Fruit fly (Drosophila melanogaster): ENCODE data around the gene Sxl.

Gene Sxl

dm6 chrX:7095292-7095911, 2.5 kb downstream of the Sxl start (continued):
- TF ChIP-seq Side (GFP tag; optimal IDR thresholded peaks at IDR 0.05), result peak; percentile 58
- TF ChIP-seq CG10979 (tag; optimal IDR thresholded peaks at IDR 0.05), result peak; percentile 71
- no peak for TF ChIP-seq nerfin-2 (GFP tag; IDR thresholded peaks at IDR 0.05; ENCODE audit: partially characterized antibody)
- no peak for TF ChIP-seq usp (GFP tag; optimal IDR thresholded peaks at IDR 0.05)
- TF ChIP-seq hth (optimal IDR thresholded peaks at IDR 0.05), result no peak
- peak; percentile 87 for TF ChIP-seq unpg (GFP tag; optimal IDR thresholded peaks at IDR 0.05)
- TF ChIP-seq bowl (GFP tag; IDR thresholded peaks at IDR 0.05), result peak; percentile 76
- TF ChIP-seq CG31388 (GFP tag; optimal IDR thresholded peaks at IDR 0.05), result peak; percentile 29
- peak; percentile 50 for TF ChIP-seq Mad (GFP tag; optimal IDR thresholded peaks at IDR 0.05)
- TF ChIP-seq Tbp (GFP tag; optimal IDR thresholded peaks at IDR 0.05), result no peak
- TF ChIP-seq CG32532 (GFP tag; IDR thresholded peaks at IDR 0.05), result peak; percentile 64; the same call in 1 of the 2 replicates
- TF ChIP-seq CG16813 (GFP tag; IDR thresholded peaks at IDR 0.05; ENCODE audit: partially characterized antibody), result no peak
- TF ChIP-seq CG3281 (GFP tag; optimal IDR thresholded peaks at IDR 0.05), result peak; percentile 51
- TF ChIP-seq Rfx (GFP tag; IDR thresholded peaks at IDR 0.05), result peak; percentile 82
- peak; percentile 42 for TF ChIP-seq sd (tag; optimal IDR thresholded peaks at IDR 0.05)
- TF ChIP-seq MBD-R2 (GFP tag; IDR thresholded peaks at IDR 0.05), result peak; percentile 41; the same call in 1 of the 2 replicates
- TF ChIP-seq CG2712 (tag; optimal IDR thresholded peaks at IDR 0.05), result peak; percentile 79
- TF ChIP-seq CG10267 (tag; optimal IDR thresholded peaks at IDR 0.05), result peak; percentile 58
- TF ChIP-seq E2f1 (GFP tag; IDR thresholded peaks at IDR 0.05), result peak; percentile 78
- peak; percentile 62 for TF ChIP-seq CG3407 (GFP tag; optimal IDR thresholded peaks at IDR 0.05)
- peak; percentile 64 for TF ChIP-seq CG16863 (GFP tag; optimal IDR thresholded peaks at IDR 0.05)
- peak; percentile 70 for TF ChIP-seq sug (tag; optimal IDR thresholded peaks at IDR 0.05)
- peak; percentile 81 for TF ChIP-seq row (GFP tag; IDR thresholded peaks at IDR 0.05)
- peak; percentile 91 for TF ChIP-seq CG17359 (tag; optimal IDR thresholded peaks at IDR 0.05)
- TF ChIP-seq CG4854 (GFP tag; optimal IDR thresholded peaks at IDR 0.05), result peak; percentile 11
- TF ChIP-seq CG11504 (tag; optimal IDR thresholded peaks at IDR 0.05), result peak; percentile 87
- no peak for TF ChIP-seq CG10565 (GFP tag; optimal IDR thresholded peaks at IDR 0.05)
- peak; percentile 50 for TF ChIP-seq CG12104 (GFP tag; optimal IDR thresholded peaks at IDR 0.05)
- peak; percentile 74 for TF ChIP-seq Blimp-1 (GFP tag; optimal IDR thresholded peaks at IDR 0.05)
- TF ChIP-seq croc (GFP tag; conservative IDR thresholded peaks at IDR 0.05), result peak; percentile 46; the same call in 2 of the 3 replicates
- TF ChIP-seq CG14860 (GFP tag; IDR thresholded peaks at IDR 0.05; ENCODE audit: partially characterized antibody), result no peak
- peak; percentile 75 for TF ChIP-seq oc (tag; optimal IDR thresholded peaks at IDR 0.05)
- TF ChIP-seq CG32772 (GFP tag; IDR thresholded peaks at IDR 0.05), result peak; percentile 62; the same call in 1 of the 2 replicates
- peak; percentile 70 for TF ChIP-seq CG18262 (tag; optimal IDR thresholded peaks at IDR 0.05)
- peak; percentile 67 for TF ChIP-seq CG14667 (GFP tag; IDR thresholded peaks at IDR 0.05)
- TF ChIP-seq CG4820 (GFP tag; optimal IDR thresholded peaks at IDR 0.05), result peak; percentile 76
- peak; percentile 73; the same call in 2 of the 3 replicates for TF ChIP-seq Optix (GFP tag; IDR thresholded peaks at IDR 0.05)
- peak; percentile 42 for TF ChIP-seq CG8281 (tag; optimal IDR thresholded peaks at IDR 0.05)
- peak; percentile 84 for TF ChIP-seq CoRest (tag; optimal IDR thresholded peaks at IDR 0.05)
- no peak for TF ChIP-seq Jarid2 (GFP tag; optimal IDR thresholded peaks at IDR 0.05)
- peak; percentile 12 for TF ChIP-seq D19B (GFP tag; optimal IDR thresholded peaks at IDR 0.05)
- TF ChIP-seq CG6689 (GFP tag; IDR thresholded peaks at IDR 0.05), result peak; percentile 73
- peak; percentile 84 for TF ChIP-seq CG17912 (GFP tag; optimal IDR thresholded peaks at IDR 0.05)
- no peak for TF ChIP-seq tna (GFP tag; IDR thresholded peaks at IDR 0.05; ENCODE audit: partially characterized antibody)
- peak; percentile 36 for TF ChIP-seq dmrt11E (tag; optimal IDR thresholded peaks at IDR 0.05)
- peak; percentile 60; the same call in 2 of the 3 replicates for TF ChIP-seq CG7357 (GFP tag; IDR thresholded peaks at IDR 0.05)
- peak; percentile 67 for TF ChIP-seq ems (GFP tag; optimal IDR thresholded peaks at IDR 0.05)
- no peak for TF ChIP-seq vfl (GFP tag; optimal IDR thresholded peaks at IDR 0.05)
- peak; percentile 34 for TF ChIP-seq CG15696 (tag; optimal IDR thresholded peaks at IDR 0.05)
- TF ChIP-seq CG15073 (GFP tag; optimal IDR thresholded peaks at IDR 0.05), result no peak
